Worm (Caenorhabditis elegans) whole organism, young adult: ENCODE measurements around the gene F44D12.6.

Experiments used
- C06A6.2 ChIP-seq: fragments of 200-800 bp; sonication (Bioruptor generic); conservative IDR thresholded peaks from 2 replicates; pipeline ENCODE4 v1.3.6; 2022; ENCODE audit warnings: missing genetic modification characterization, missing compliant biosample characterization
- F23B12.7 ChIP-seq: sonication (generic microtip); optimal IDR thresholded peaks from 2 replicates; lab custom pipeline; 2017; ENCODE audit warnings: missing genetic modification characterization, mild to moderate bottlenecking, missing compliant biosample characterization, antibody characterized with exemption, moderate library complexity; ENCODE audit not compliant: insufficient read depth
- F52B5.7 ChIP-seq: sonication (generic microtip); optimal IDR thresholded peaks from 2 replicates; lab custom pipeline; 2016; ENCODE audit warnings: mild to moderate bottlenecking, missing genetic modification characterization, missing compliant biosample characterization
- T07F8.4 ChIP-seq: sonication (generic microtip); optimal IDR thresholded peaks from 2 replicates; lab custom pipeline; 2016; ENCODE audit warnings: mild to moderate bottlenecking, missing genetic modification characterization, moderate library complexity, missing compliant biosample characterization
- aptf-2 ChIP-seq: fragments of 200-800 bp; sonication (Bioruptor generic); conservative IDR thresholded peaks from 2 replicates; pipeline ENCODE4 v1.3.6; 2022; ENCODE audit warnings: missing genetic modification reagents, missing genetic modification characterization, missing compliant biosample characterization
- ceh-40 ChIP-seq: fragments of 200-800 bp; sonication (Bioruptor generic); IDR thresholded peaks from 2 replicates; pipeline ENCODE4 v1.3.6; 2022; ENCODE audit warnings: missing genetic modification characterization, missing compliant biosample characterization
- madf-8 ChIP-seq: fragments of 200-800 bp; sonication (Bioruptor generic); conservative IDR thresholded peaks from 2 replicates; pipeline ENCODE4 v1.3.6; 2022; ENCODE audit warnings: missing genetic modification reagents, missing genetic modification characterization, missing compliant biosample characterization
- nhr-80 ChIP-seq: sonication (generic microtip); optimal IDR thresholded peaks from 2 replicates; lab custom pipeline; 2016; ENCODE audit warnings: missing genetic modification characterization, missing compliant biosample characterization
- pbrm-1 ChIP-seq: fragments of 200-800 bp; sonication (Bioruptor generic); IDR thresholded peaks from 2 replicates; pipeline ENCODE4 v1.3.6; 2022; ENCODE audit warnings: missing genetic modification reagents, missing genetic modification characterization, missing compliant biosample characterization
- xnd-1 ChIP-seq: sonication (generic microtip); optimal IDR thresholded peaks from 2 replicates; lab custom pipeline; 2016; ENCODE audit warnings: missing genotype, missing genetic modification reagents, missing genetic modification characterization, missing compliant biosample characterization

The F44D12.6 gene

DNA sequence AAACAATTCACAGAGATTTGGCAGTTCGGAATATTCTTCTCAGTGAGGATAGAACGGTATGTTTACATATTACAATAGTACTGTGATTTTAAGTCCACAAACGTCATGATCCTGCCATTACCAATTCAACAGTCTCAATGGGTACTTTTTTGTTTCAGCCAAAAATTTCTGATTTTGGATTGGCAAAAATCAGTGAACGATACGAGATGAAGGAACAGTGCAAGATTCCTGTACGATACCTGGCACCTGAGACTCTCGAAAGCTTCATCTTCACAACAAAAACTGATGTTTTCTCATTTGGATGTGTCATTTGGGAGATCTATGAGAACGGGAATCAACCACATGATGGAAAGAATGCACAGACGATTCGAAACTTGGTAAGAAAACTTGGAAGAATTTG is 44.9 kb downstream of the F44D12.6 start:
- TF ChIP-seq pbrm-1 (GFP tag; lab: Robert Waterston, UW) (no peak), nhr-80 (no peak), aptf-2 (GFP tag; lab: Robert Waterston, UW) (no peak), T07F8.4 (tag; lab: Kevin White, UChicago) (no peak), ceh-40 (GFP tag; lab: Robert Waterston, UW) (no peak), F52B5.7 (tag; lab: Kevin White, UChicago) (no peak)

DNA sequence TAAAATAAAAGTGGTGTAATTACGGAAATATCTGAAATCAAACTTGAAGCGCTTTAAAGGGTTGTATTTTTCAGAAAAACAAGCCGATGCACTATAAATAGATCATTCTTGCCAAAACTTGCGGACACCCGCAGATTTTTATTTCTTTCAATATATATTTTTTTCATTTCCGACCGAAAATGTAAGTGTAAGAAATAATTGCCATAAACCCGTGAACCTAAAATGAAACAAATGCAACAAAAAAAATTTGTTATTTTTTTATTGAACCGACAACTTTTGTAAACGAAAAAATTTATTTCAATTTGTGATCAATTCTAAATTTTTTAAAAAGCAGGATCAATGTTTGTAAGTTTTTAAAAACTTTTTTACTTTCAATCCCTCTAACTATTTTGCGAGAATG is 47.7 kb downstream of the F44D12.6 start, which contains the start of gene W01B6.6:
Gene W01B6.6, plus strand, starts transcription at position 301 of the 400 bp plus-strand sequence.
- TF ChIP-seq F23B12.7: no peak
- TF ChIP-seq madf-8 (GFP tag; lab: Robert Waterston, UW): no peak
- no peak for TF ChIP-seq C06A6.2 (GFP tag; lab: Robert Waterston, UW)
- TF ChIP-seq xnd-1 (tag; lab: Kevin White, UChicago): no peak
